Fruit fly (Drosophila melanogaster): ENCODE measurements around the gene CG11164.

DNA sequence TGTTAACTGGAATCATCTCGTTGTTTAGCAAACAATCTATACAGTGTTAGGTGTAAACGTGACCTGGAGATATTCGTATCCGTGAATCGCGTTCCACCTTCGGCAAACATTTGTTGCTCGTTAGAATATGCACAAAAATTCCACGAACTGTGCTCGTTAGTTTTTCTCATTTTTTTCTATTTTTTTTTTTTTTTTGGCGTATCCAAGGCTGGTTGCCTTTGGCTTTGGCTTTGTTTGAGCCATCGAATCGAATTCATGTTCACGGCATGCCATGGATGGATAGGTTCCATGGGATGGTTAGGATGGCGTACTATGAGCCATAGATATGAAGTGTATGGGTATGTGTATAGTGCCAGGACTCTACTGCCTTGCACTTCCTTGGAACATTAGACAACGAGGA lies 31.9 kb downstream of the CG11164 start:
- TF ChIP-seq D1 (tag; optimal IDR thresholded peaks at IDR 0.05) (no peak), CG9948 (tag; optimal IDR thresholded peaks at IDR 0.05) (no peak), CG14655 (GFP tag; optimal IDR thresholded peaks at IDR 0.05) (no peak), CG32121 (GFP tag; IDR thresholded peaks at IDR 0.05) (no peak), EcR (GFP tag; optimal IDR thresholded peaks at IDR 0.05) (no peak), Pif1B (GFP tag; optimal IDR thresholded peaks at IDR 0.05) (no peak), CG34367 (tag; optimal IDR thresholded peaks at IDR 0.05) (no peak), CG8301 (tag; optimal IDR thresholded peaks at IDR 0.05) (no peak)

Measured in whole organism, pupa.